Fruit fly (Drosophila melanogaster) whole organism, prepupa: ENCODE results near the gene CG31253.
A peak's percentile ranks its signal among the peaks of the same experiment; 100 is the strongest.

Experiments
- Blimp-1 ChIP-seq: fragments of 200-800 bp; sonication (Bioruptor generic); optimal IDR thresholded peaks from 3 replicates; lab custom pipeline; 2017; ENCODE audit warnings: missing biosample characterization, missing genetic modification characterization, mild to moderate bottlenecking, moderate library complexity, missing genetic modification reagents
- CG10669 ChIP-seq: fragments of 200-800 bp; sonication (Bioruptor generic); optimal IDR thresholded peaks from 3 replicates; lab custom pipeline; 2018; ENCODE audit warnings: missing biosample characterization, mild to moderate bottlenecking, missing genetic modification characterization, moderate library complexity
- CG11294 ChIP-seq: fragments of 200-800 bp; sonication (Bioruptor generic); IDR thresholded peaks from 2 replicates; pipeline ENCODE4 v1.3.6; 2022; ENCODE audit warnings: missing biosample characterization, missing genetic modification characterization
- CG11902 ChIP-seq: fragments of 200-800 bp; sonication (Bioruptor generic); optimal IDR thresholded peaks from 3 replicates; lab custom pipeline; 2016; ENCODE audit warnings: missing biosample characterization, missing genetic modification characterization
- CG15336 ChIP-seq: fragments of 200-800 bp; sonication (Bioruptor generic); IDR thresholded peaks from 2 replicates; pipeline ENCODE4 v1.3.6; 2022; ENCODE audit warnings: missing biosample characterization, missing genetic modification characterization
- CG1621 ChIP-seq: fragments of 200-800 bp; sonication (Bioruptor generic); optimal IDR thresholded peaks from 3 replicates; lab custom pipeline; 2018; ENCODE audit warnings: missing biosample characterization, mild to moderate bottlenecking, missing genetic modification characterization
- CG16779 ChIP-seq: fragments of 200-800 bp; sonication (Bioruptor generic); optimal IDR thresholded peaks from 3 replicates; lab custom pipeline; 2017; ENCODE audit warnings: missing biosample characterization, mild to moderate bottlenecking, missing genetic modification characterization
- CG31627 ChIP-seq: fragments of 200-800 bp; sonication (Bioruptor generic); optimal IDR thresholded peaks from 3 replicates; lab custom pipeline; 2016; ENCODE audit warnings: missing biosample characterization, missing genetic modification characterization
- CG32006 ChIP-seq: fragments of 200-800 bp; sonication (Bioruptor generic); optimal IDR thresholded peaks from 3 replicates; lab custom pipeline; 2017; ENCODE audit warnings: missing biosample characterization, mild to moderate bottlenecking, missing genetic modification characterization
- CG3919 ChIP-seq: fragments of 200-800 bp; sonication (Bioruptor generic); optimal IDR thresholded peaks from 3 replicates; lab custom pipeline; 2016; ENCODE audit warnings: missing biosample characterization, missing genetic modification characterization
- CG4318 ChIP-seq: fragments of 200-800 bp; sonication (Bioruptor generic); optimal IDR thresholded peaks from 3 replicates; lab custom pipeline; 2017; ENCODE audit warnings: missing biosample characterization, mild to moderate bottlenecking, missing genetic modification characterization
- CG6163 ChIP-seq: fragments of 200-800 bp; sonication (Bioruptor generic); IDR thresholded peaks from 3 replicates; pipeline ENCODE4 v1.3.6; 2022; ENCODE audit warnings: missing biosample characterization, missing genetic modification characterization
- CG6792 ChIP-seq: fragments of 200-800 bp; sonication (Bioruptor generic); optimal IDR thresholded peaks from 3 replicates; lab custom pipeline; 2016; ENCODE audit warnings: missing biosample characterization, missing genetic modification characterization
- CG6808 ChIP-seq: fragments of 200-800 bp; sonication (Bioruptor generic); optimal IDR thresholded peaks from 3 replicates; lab custom pipeline; 2017; ENCODE audit warnings: missing biosample characterization, missing genetic modification characterization, mild to moderate bottlenecking, moderate library complexity, missing genetic modification reagents
- CG6854 ChIP-seq: fragments of 200-800 bp; sonication (Bioruptor generic); optimal IDR thresholded peaks from 2 replicates; lab custom pipeline; 2017; ENCODE audit warnings: missing biosample characterization, mild to moderate bottlenecking, missing genetic modification characterization
- CG8119 ChIP-seq: fragments of 200-800 bp; sonication (Bioruptor generic); IDR thresholded peaks from 3 replicates; pipeline ENCODE4 v1.3.6; 2022; ENCODE audit warnings: missing biosample characterization, missing genetic modification characterization
- CG8319 ChIP-seq: fragments of 200-800 bp; sonication (Bioruptor generic); optimal IDR thresholded peaks from 3 replicates; lab custom pipeline; 2016; ENCODE audit warnings: missing biosample characterization, missing genetic modification characterization
- CG8632 ChIP-seq: fragments of 200-800 bp; sonication (Bioruptor generic); optimal IDR thresholded peaks from 3 replicates; lab custom pipeline; 2016; ENCODE audit warnings: missing biosample characterization, missing genetic modification characterization
- CG9139 ChIP-seq: fragments of 200-800 bp; sonication (Bioruptor generic); optimal IDR thresholded peaks from 3 replicates; lab custom pipeline; 2017; ENCODE audit warnings: missing biosample characterization, mild to moderate bottlenecking, missing genetic modification characterization
- Eip75B ChIP-seq: fragments of 200-800 bp; sonication (Bioruptor generic); optimal IDR thresholded peaks from 3 replicates; lab custom pipeline; 2016; ENCODE audit warnings: missing biosample characterization, missing genetic modification characterization
- Eip78C ChIP-seq: fragments of 200-800 bp; sonication (Bioruptor generic); peaks from one replicate; lab custom pipeline; 2016; ENCODE audit warnings: missing biosample characterization, missing genetic modification characterization
- Eip93F ChIP-seq: fragments of 200-800 bp; sonication (Bioruptor generic); optimal IDR thresholded peaks from 2 replicates; lab custom pipeline; 2016; ENCODE audit warnings: missing biosample characterization, mild to moderate bottlenecking, missing genetic modification characterization
- Ets21C ChIP-seq: fragments of 200-800 bp; sonication (Bioruptor generic); optimal IDR thresholded peaks from 3 replicates; lab custom pipeline; 2016; ENCODE audit warnings: missing biosample characterization, missing genetic modification characterization
- Ets96B ChIP-seq: fragments of 200-800 bp; optimal IDR thresholded peaks from 2 replicates; lab custom pipeline; 2019; ENCODE audit warnings: missing biosample characterization, mild to moderate bottlenecking, missing genetic modification characterization, moderate library complexity
- Gug ChIP-seq: fragments of 200-800 bp; sonication (Bioruptor generic); IDR thresholded peaks from 2 replicates; pipeline ENCODE4 v1.3.6; 2022; ENCODE audit warnings: missing biosample characterization, missing genetic modification characterization
- Lpt ChIP-seq: fragments of 200-800 bp; sonication (Bioruptor generic); optimal IDR thresholded peaks from 3 replicates; lab custom pipeline; 2016; ENCODE audit warnings: missing biosample characterization, missing genetic modification characterization
- Met ChIP-seq: fragments of 200-800 bp; sonication (Bioruptor generic); optimal IDR thresholded peaks from 3 replicates; lab custom pipeline; 2016; ENCODE audit warnings: missing biosample characterization, missing genetic modification characterization
- Smox ChIP-seq: fragments of 200-800 bp; sonication (Bioruptor generic); optimal IDR thresholded peaks from 3 replicates; lab custom pipeline; 2016; ENCODE audit warnings: missing biosample characterization, missing genetic modification characterization
- Sox102F ChIP-seq: fragments of 200-800 bp; sonication (Bioruptor generic); optimal IDR thresholded peaks from 2 replicates; lab custom pipeline; 2016; ENCODE audit warnings: missing biosample characterization, mild to moderate bottlenecking, missing genetic modification characterization
- Sox14 ChIP-seq: fragments of 200-800 bp; sonication (Bioruptor generic); optimal IDR thresholded peaks from 3 replicates; lab custom pipeline; 2016; ENCODE audit warnings: missing biosample characterization, missing genetic modification characterization
- dac ChIP-seq: fragments of 200-800 bp; sonication (Bioruptor generic); optimal IDR thresholded peaks from 2 replicates; lab custom pipeline; 2017; ENCODE audit warnings: missing biosample characterization, mild to moderate bottlenecking, missing genetic modification characterization
- dsx ChIP-seq: fragments of 200-800 bp; optimal IDR thresholded peaks from 3 replicates; lab custom pipeline; 2019; ENCODE audit warnings: missing biosample characterization, mild to moderate bottlenecking, missing genetic modification characterization, moderate library complexity; ENCODE audit not compliant: poor library complexity, severe bottlenecking
- eg ChIP-seq: fragments of 200-800 bp; sonication (Bioruptor generic); IDR thresholded peaks from 3 replicates; pipeline ENCODE4 v1.3.6; 2022; ENCODE audit warnings: missing biosample characterization, missing genetic modification characterization
- esn ChIP-seq: fragments of 200-800 bp; sonication (Bioruptor generic); optimal IDR thresholded peaks from 2 replicates; lab custom pipeline; 2016; ENCODE audit warnings: missing biosample characterization, mild to moderate bottlenecking, missing genetic modification characterization, moderate library complexity
- fd85E ChIP-seq: fragments of 200-800 bp; sonication (Bioruptor generic); optimal IDR thresholded peaks from 3 replicates; lab custom pipeline; 2016; ENCODE audit warnings: missing biosample characterization, missing genetic modification characterization
- fkh ChIP-seq: fragments of 200-800 bp; sonication (Bioruptor generic); optimal IDR thresholded peaks from 3 replicates; lab custom pipeline; 2017; ENCODE audit warnings: missing biosample characterization, mild to moderate bottlenecking, missing genetic modification characterization, moderate library complexity
- pdm3 ChIP-seq: fragments of 200-800 bp; sonication (Bioruptor generic); optimal IDR thresholded peaks from 3 replicates; lab custom pipeline; 2016; ENCODE audit warnings: missing biosample characterization, missing genetic modification characterization
- salr ChIP-seq, 2 experiments: fragments of 200-800 bp; sonication (Bioruptor generic); optimal IDR thresholded peaks; 3 replicates each; lab custom pipeline; 2016 to 2018; ENCODE audit warnings: missing biosample characterization in 2 of 2, missing genetic modification characterization in 2 of 2, mild to moderate bottlenecking in 1 of 2
- spab ChIP-seq: fragments of 200-800 bp; sonication (Bioruptor generic); optimal IDR thresholded peaks from 2 replicates; lab custom pipeline; 2017; ENCODE audit warnings: missing biosample characterization, mild to moderate bottlenecking, missing genetic modification characterization, missing genetic modification reagents
- ss ChIP-seq, 2 experiments: fragments of 200-800 bp; sonication (Bioruptor generic); optimal IDR thresholded peaks; 2 replicates in 1 of 2; 3 replicates in 1 of 2; lab custom pipeline; 2017 to 2018; ENCODE audit warnings: mild to moderate bottlenecking in 2 of 2, missing biosample characterization in 2 of 2, missing genetic modification characterization in 2 of 2, moderate library complexity in 1 of 2
- svp ChIP-seq: fragments of 200-800 bp; sonication (Bioruptor generic); peaks from one replicate; lab custom pipeline; 2016; ENCODE audit warnings: missing biosample characterization, missing genetic modification characterization
- topi ChIP-seq: fragments of 200-800 bp; sonication (Bioruptor generic); optimal IDR thresholded peaks from 3 replicates; lab custom pipeline; 2016; ENCODE audit warnings: missing biosample characterization, missing genetic modification characterization
- vri ChIP-seq: fragments of 200-800 bp; sonication (Bioruptor generic); optimal IDR thresholded peaks from 3 replicates; lab custom pipeline; 2016; ENCODE audit warnings: missing biosample characterization, mild to moderate bottlenecking, missing genetic modification characterization

CG31253 gene

dm6 chr3R:27925000-27925970, 35.1 kb downstream of the CG31253 start, which contains the start of gene mino:
Gene mino, plus strand, starts transcription at chr3R:27925191.
- no peak for TF ChIP-seq dac (GFP tag; lab: Kevin White, UChicago)
- peak; percentile 50 for TF ChIP-seq vri (GFP tag; lab: Kevin White, UChicago)
- TF ChIP-seq CG15336 (GFP tag; lab: Robert Waterston, UW): no peak
- TF ChIP-seq CG8319 (GFP tag; lab: Kevin White, UChicago): no peak
- peak; percentile 1 for TF ChIP-seq CG10669 (GFP tag; lab: Kevin White, UChicago)
- TF ChIP-seq CG9139 (GFP tag; lab: Kevin White, UChicago): peak; percentile 55
- TF ChIP-seq CG8119 (GFP tag; lab: Robert Waterston, UW): 0 out of 3 replicates have a peak, but pooled peaks have one; percentile 12
- TF ChIP-seq CG11902: no peak
- peak; percentile 47 for TF ChIP-seq CG1621 (tag; lab: Kevin White, UChicago)
- TF ChIP-seq CG8632 (GFP tag; lab: Kevin White, UChicago): no peak
- TF ChIP-seq CG6792 (GFP tag; lab: Kevin White, UChicago): no peak
- TF ChIP-seq Met (GFP tag; lab: Kevin White, UChicago): peak; percentile 4
- peak; percentile 42 to 68 for TF ChIP-seq ss (GFP tag; optimal IDR thresholded peaks at IDR 0.05; lab: Kevin White, UChicago)
- TF ChIP-seq CG6854 (GFP tag; lab: Kevin White, UChicago): peak; percentile 3
- TF ChIP-seq CG6808 (GFP tag; lab: Kevin White, UChicago): peak; percentile 33
- no peak for TF ChIP-seq pdm3 (GFP tag; lab: Kevin White, UChicago)
- peak; percentile 27 for TF ChIP-seq spab (GFP tag; lab: Kevin White, UChicago)
- peak; percentile 67; the same call in 2 of the 3 replicates for TF ChIP-seq CG6163
- peak; percentile 32 for TF ChIP-seq Sox102F
- peak; percentile 82 for TF ChIP-seq svp (GFP tag; lab: Kevin White, UChicago)
- TF ChIP-seq Ets21C: no peak
- no peak for TF ChIP-seq Smox (GFP tag; lab: Kevin White, UChicago)
- TF ChIP-seq Eip78C (GFP tag; lab: Kevin White, UChicago): peak; percentile 60
- peak; percentile 12 for TF ChIP-seq fkh
- peak; percentile 43 for TF ChIP-seq Eip93F (GFP tag; lab: Kevin White, UChicago)
- peak; percentile 38 for TF ChIP-seq esn (GFP tag; lab: Kevin White, UChicago)
- TF ChIP-seq topi (GFP tag; lab: Kevin White, UChicago): peak; percentile 23
- TF ChIP-seq CG3919 (GFP tag; lab: Kevin White, UChicago): no peak
- TF ChIP-seq Sox14: peak; percentile 82
- peak; percentile 5 for TF ChIP-seq dsx (GFP tag; lab: Kevin White, UChicago)
- TF ChIP-seq, all 60 proteins: peak for 20

- TF ChIP-seq svp (GFP tag; lab: Kevin White, UChicago) (peak; percentile 76), CG15336 (GFP tag; lab: Robert Waterston, UW) (no peak), Sox102F (peak; percentile 82), vri (GFP tag; lab: Kevin White, UChicago) (peak; percentile 79), Sox14 (peak; percentile 76), eg (GFP tag; lab: Robert Waterston, UW) (peak; percentile 82), CG16779 (tag; lab: Kevin White, UChicago) (peak; percentile 50), CG8632 (GFP tag; lab: Kevin White, UChicago) (peak; percentile 77), CG8319 (GFP tag; lab: Kevin White, UChicago) (peak; percentile 50), fd85E (GFP tag; lab: Kevin White, UChicago) (peak; percentile 53), CG31627 (GFP tag; lab: Kevin White, UChicago) (peak; percentile 72), Met (GFP tag; lab: Kevin White, UChicago) (peak; percentile 85), CG11294 (GFP tag; lab: Robert Waterston, UW) (no peak), Smox (GFP tag; lab: Kevin White, UChicago) (peak; percentile 74), CG4318 (GFP tag; lab: Kevin White, UChicago) (no peak), topi (GFP tag; lab: Kevin White, UChicago) (peak; percentile 77), ss (GFP tag; optimal IDR thresholded peaks at IDR 0.05; lab: Kevin White, UChicago) (peak; percentile 58 to 87), CG6808 (GFP tag; lab: Kevin White, UChicago) (peak; percentile 59), Ets96B (tag; lab: Kevin White, UChicago) (no peak), Lpt (GFP tag; lab: Kevin White, UChicago) (no peak), Eip93F (GFP tag; lab: Kevin White, UChicago) (no peak), salr (GFP tag; optimal IDR thresholded peaks at IDR 0.05; lab: Kevin White, UChicago) (peak; percentile 56 to 82), CG32006 (peak; percentile 52), CG6854 (GFP tag; lab: Kevin White, UChicago) (peak; percentile 89), Gug (no peak), Eip75B (peak; percentile 71), CG10669 (GFP tag; lab: Kevin White, UChicago) (peak; percentile 51), CG9139 (GFP tag; lab: Kevin White, UChicago) (peak; percentile 76), spab (GFP tag; lab: Kevin White, UChicago) (peak; percentile 40), Blimp-1 (GFP tag; lab: Kevin White, UChicago) (peak; percentile 52), CG6163 (peak; percentile 89)
Observed at dm6 chr3R:27922673-27923175, 37.6 kb downstream of the CG31253 start, which contains the start of gene RpL4. Gene RpL4, plus strand, starts transcription at chr3R:27922821.
